Fruit fly (Drosophila melanogaster): Measurements from ENCODE around the gene CG5645.

- TF ChIP-seq Myb (GFP tag; optimal IDR thresholded peaks at IDR 0.05) (no peak), hbn (GFP tag; IDR thresholded peaks at IDR 0.05; ENCODE audit: partially characterized antibody) (peak; percentile 82), CG4854 (GFP tag; optimal IDR thresholded peaks at IDR 0.05) (no peak), CG5180 (GFP tag; optimal IDR thresholded peaks at IDR 0.05) (no peak), pita (GFP tag; optimal IDR thresholded peaks at IDR 0.05) (no peak), CG12659 (GFP tag; optimal IDR thresholded peaks at IDR 0.05) (peak; percentile 14), CG13894 (tag; optimal IDR thresholded peaks at IDR 0.05) (no peak), HLH4C (GFP tag; IDR thresholded peaks at IDR 0.05; ENCODE audit: partially characterized antibody) (peak; percentile 78), tup (GFP tag; optimal IDR thresholded peaks at IDR 0.05) (no peak), bbx (GFP tag; IDR thresholded peaks at IDR 0.05; ENCODE audit: partially characterized antibody) (peak; percentile 86), CG13424 (tag; optimal IDR thresholded peaks at IDR 0.05) (no peak), Poxn (GFP tag; IDR thresholded peaks at IDR 0.05) (no peak), lola (GFP tag; optimal IDR thresholded peaks at IDR 0.05) (no peak), CrebB (tag; optimal IDR thresholded peaks at IDR 0.05) (no peak)
Observed at dm6 chr3L:12118156-12118555, 18.4 kb downstream of the CG5645 start, which contains the start of gene ssp.
